Fruit fly (Drosophila melanogaster) whole organism, prepupa: ENCODE data around the gene Traf-like.

Source experiments
- Blimp-1 ChIP-seq: fragments of 200-800 bp; sonication (Bioruptor generic); optimal IDR thresholded peaks from 3 replicates; lab custom pipeline; 2017; ENCODE audit warnings: missing biosample characterization, missing genetic modification characterization, mild to moderate bottlenecking, moderate library complexity, missing genetic modification reagents
- CG10631 ChIP-seq: fragments of 200-800 bp; sonication (Bioruptor generic); optimal IDR thresholded peaks from 2 replicates; lab custom pipeline; 2016; ENCODE audit warnings: missing biosample characterization, missing genetic modification characterization
- CG11294 ChIP-seq: fragments of 200-800 bp; sonication (Bioruptor generic); IDR thresholded peaks from 2 replicates; pipeline ENCODE4 v1.3.6; 2022; ENCODE audit warnings: missing biosample characterization, missing genetic modification characterization
- CG11762 ChIP-seq: fragments of 200-800 bp; sonication (Bioruptor generic); optimal IDR thresholded peaks from 3 replicates; lab custom pipeline; 2016; ENCODE audit warnings: missing biosample characterization, missing genetic modification characterization; ENCODE audit not compliant: insufficient read depth
- CG15336 ChIP-seq: fragments of 200-800 bp; sonication (Bioruptor generic); IDR thresholded peaks from 2 replicates; pipeline ENCODE4 v1.3.6; 2022; ENCODE audit warnings: missing biosample characterization, missing genetic modification characterization
- CG1621 ChIP-seq: fragments of 200-800 bp; sonication (Bioruptor generic); optimal IDR thresholded peaks from 3 replicates; lab custom pipeline; 2018; ENCODE audit warnings: missing biosample characterization, mild to moderate bottlenecking, missing genetic modification characterization
- CG16779 ChIP-seq: fragments of 200-800 bp; sonication (Bioruptor generic); optimal IDR thresholded peaks from 3 replicates; lab custom pipeline; 2017; ENCODE audit warnings: missing biosample characterization, mild to moderate bottlenecking, missing genetic modification characterization
- CG3032 ChIP-seq: fragments of 200-800 bp; optimal IDR thresholded peaks from 2 replicates; lab custom pipeline; 2019; ENCODE audit warnings: missing biosample characterization, mild to moderate bottlenecking, missing genetic modification characterization, moderate library complexity
- CG31627 ChIP-seq: fragments of 200-800 bp; sonication (Bioruptor generic); optimal IDR thresholded peaks from 3 replicates; lab custom pipeline; 2016; ENCODE audit warnings: missing biosample characterization, missing genetic modification characterization
- CG32006 ChIP-seq: fragments of 200-800 bp; sonication (Bioruptor generic); optimal IDR thresholded peaks from 3 replicates; lab custom pipeline; 2017; ENCODE audit warnings: missing biosample characterization, mild to moderate bottlenecking, missing genetic modification characterization
- CG34406 ChIP-seq: fragments of 200-800 bp; sonication (Bioruptor generic); optimal IDR thresholded peaks from 3 replicates; lab custom pipeline; 2016; ENCODE audit warnings: missing biosample characterization, missing genetic modification characterization
- CG3919 ChIP-seq: fragments of 200-800 bp; sonication (Bioruptor generic); optimal IDR thresholded peaks from 3 replicates; lab custom pipeline; 2016; ENCODE audit warnings: missing biosample characterization, missing genetic modification characterization
- CG4318 ChIP-seq: fragments of 200-800 bp; sonication (Bioruptor generic); optimal IDR thresholded peaks from 3 replicates; lab custom pipeline; 2017; ENCODE audit warnings: missing biosample characterization, mild to moderate bottlenecking, missing genetic modification characterization
- CG6163 ChIP-seq: fragments of 200-800 bp; sonication (Bioruptor generic); IDR thresholded peaks from 3 replicates; pipeline ENCODE4 v1.3.6; 2022; ENCODE audit warnings: missing biosample characterization, missing genetic modification characterization
- CG6276 ChIP-seq: fragments of 200-800 bp; sonication (Bioruptor generic); optimal IDR thresholded peaks from 2 replicates; lab custom pipeline; 2017; ENCODE audit warnings: missing biosample characterization, mild to moderate bottlenecking, missing genetic modification characterization
- CG6792 ChIP-seq: fragments of 200-800 bp; sonication (Bioruptor generic); optimal IDR thresholded peaks from 3 replicates; lab custom pipeline; 2016; ENCODE audit warnings: missing biosample characterization, missing genetic modification characterization
- CG6854 ChIP-seq: fragments of 200-800 bp; sonication (Bioruptor generic); optimal IDR thresholded peaks from 2 replicates; lab custom pipeline; 2017; ENCODE audit warnings: missing biosample characterization, mild to moderate bottlenecking, missing genetic modification characterization
- CG8119 ChIP-seq: fragments of 200-800 bp; sonication (Bioruptor generic); IDR thresholded peaks from 3 replicates; pipeline ENCODE4 v1.3.6; 2022; ENCODE audit warnings: missing biosample characterization, missing genetic modification characterization
- CG8319 ChIP-seq: fragments of 200-800 bp; sonication (Bioruptor generic); optimal IDR thresholded peaks from 3 replicates; lab custom pipeline; 2016; ENCODE audit warnings: missing biosample characterization, missing genetic modification characterization
- CG8632 ChIP-seq: fragments of 200-800 bp; sonication (Bioruptor generic); optimal IDR thresholded peaks from 3 replicates; lab custom pipeline; 2016; ENCODE audit warnings: missing biosample characterization, missing genetic modification characterization
- CG9139 ChIP-seq: fragments of 200-800 bp; sonication (Bioruptor generic); optimal IDR thresholded peaks from 3 replicates; lab custom pipeline; 2017; ENCODE audit warnings: missing biosample characterization, mild to moderate bottlenecking, missing genetic modification characterization
- Eip78C ChIP-seq: fragments of 200-800 bp; sonication (Bioruptor generic); peaks from one replicate; lab custom pipeline; 2016; ENCODE audit warnings: missing biosample characterization, missing genetic modification characterization
- Eip93F ChIP-seq: fragments of 200-800 bp; sonication (Bioruptor generic); optimal IDR thresholded peaks from 2 replicates; lab custom pipeline; 2016; ENCODE audit warnings: missing biosample characterization, mild to moderate bottlenecking, missing genetic modification characterization
- Ets96B ChIP-seq: fragments of 200-800 bp; optimal IDR thresholded peaks from 2 replicates; lab custom pipeline; 2019; ENCODE audit warnings: missing biosample characterization, mild to moderate bottlenecking, missing genetic modification characterization, moderate library complexity
- Gug ChIP-seq: fragments of 200-800 bp; sonication (Bioruptor generic); IDR thresholded peaks from 2 replicates; pipeline ENCODE4 v1.3.6; 2022; ENCODE audit warnings: missing biosample characterization, missing genetic modification characterization
- Hr4 ChIP-seq: fragments of 200-800 bp; sonication (Bioruptor generic); optimal IDR thresholded peaks from 3 replicates; lab custom pipeline; 2016; ENCODE audit warnings: missing biosample characterization, missing genetic modification characterization
- Lpt ChIP-seq: fragments of 200-800 bp; sonication (Bioruptor generic); optimal IDR thresholded peaks from 3 replicates; lab custom pipeline; 2016; ENCODE audit warnings: missing biosample characterization, missing genetic modification characterization
- OdsH ChIP-seq: fragments of 200-800 bp; sonication (Bioruptor generic); optimal IDR thresholded peaks from 3 replicates; lab custom pipeline; 2016; ENCODE audit warnings: missing biosample characterization, missing genetic modification characterization
- Sox14 ChIP-seq: fragments of 200-800 bp; sonication (Bioruptor generic); optimal IDR thresholded peaks from 3 replicates; lab custom pipeline; 2016; ENCODE audit warnings: missing biosample characterization, missing genetic modification characterization
- achi ChIP-seq: fragments of 200-800 bp; sonication (Bioruptor generic); optimal IDR thresholded peaks from 3 replicates; lab custom pipeline; 2016; ENCODE audit warnings: missing biosample characterization, missing genetic modification characterization
- acj6 ChIP-seq: fragments of 200-800 bp; sonication (Bioruptor generic); optimal IDR thresholded peaks from 3 replicates; lab custom pipeline; 2016; ENCODE audit warnings: missing biosample characterization, missing genetic modification characterization
- cyc ChIP-seq: fragments of 200-800 bp; sonication (Bioruptor generic); optimal IDR thresholded peaks from 3 replicates; lab custom pipeline; 2016; ENCODE audit warnings: missing biosample characterization, missing genetic modification characterization
- dsx ChIP-seq: fragments of 200-800 bp; optimal IDR thresholded peaks from 3 replicates; lab custom pipeline; 2019; ENCODE audit warnings: missing biosample characterization, mild to moderate bottlenecking, missing genetic modification characterization, moderate library complexity; ENCODE audit not compliant: poor library complexity, severe bottlenecking
- eg ChIP-seq: fragments of 200-800 bp; sonication (Bioruptor generic); IDR thresholded peaks from 3 replicates; pipeline ENCODE4 v1.3.6; 2022; ENCODE audit warnings: missing biosample characterization, missing genetic modification characterization
- esn ChIP-seq: fragments of 200-800 bp; sonication (Bioruptor generic); optimal IDR thresholded peaks from 2 replicates; lab custom pipeline; 2016; ENCODE audit warnings: missing biosample characterization, mild to moderate bottlenecking, missing genetic modification characterization, moderate library complexity
- fd59A ChIP-seq: fragments of 200-800 bp; sonication (Bioruptor generic); optimal IDR thresholded peaks from 2 replicates; lab custom pipeline; 2017; ENCODE audit warnings: missing biosample characterization, mild to moderate bottlenecking, missing genetic modification characterization, missing genetic modification reagents
- lz ChIP-seq: fragments of 200-800 bp; sonication (Bioruptor generic); optimal IDR thresholded peaks from 3 replicates; lab custom pipeline; 2016; ENCODE audit warnings: missing biosample characterization, missing genetic modification characterization
- salr ChIP-seq, 2 experiments: fragments of 200-800 bp; sonication (Bioruptor generic); optimal IDR thresholded peaks; 3 replicates each; lab custom pipeline; 2016 to 2018; ENCODE audit warnings: missing biosample characterization in 2 of 2, missing genetic modification characterization in 2 of 2, mild to moderate bottlenecking in 1 of 2
- spab ChIP-seq: fragments of 200-800 bp; sonication (Bioruptor generic); optimal IDR thresholded peaks from 2 replicates; lab custom pipeline; 2017; ENCODE audit warnings: missing biosample characterization, mild to moderate bottlenecking, missing genetic modification characterization, missing genetic modification reagents
- ss ChIP-seq, 2 experiments: fragments of 200-800 bp; sonication (Bioruptor generic); optimal IDR thresholded peaks; 2 replicates in 1 of 2; 3 replicates in 1 of 2; lab custom pipeline; 2017 to 2018; ENCODE audit warnings: mild to moderate bottlenecking in 2 of 2, missing biosample characterization in 2 of 2, missing genetic modification characterization in 2 of 2, moderate library complexity in 1 of 2
- svp ChIP-seq: fragments of 200-800 bp; sonication (Bioruptor generic); peaks from one replicate; lab custom pipeline; 2016; ENCODE audit warnings: missing biosample characterization, missing genetic modification characterization
- topi ChIP-seq: fragments of 200-800 bp; sonication (Bioruptor generic); optimal IDR thresholded peaks from 3 replicates; lab custom pipeline; 2016; ENCODE audit warnings: missing biosample characterization, missing genetic modification characterization
- vri ChIP-seq: fragments of 200-800 bp; sonication (Bioruptor generic); optimal IDR thresholded peaks from 3 replicates; lab custom pipeline; 2016; ENCODE audit warnings: missing biosample characterization, mild to moderate bottlenecking, missing genetic modification characterization

The Traf-like gene

dm6 chrX:16423125-16423509 is 8.3 kb downstream of the Traf-like start:
- TF ChIP-seq CG1621 (tag; lab: Kevin White, UChicago), result no peak
- TF ChIP-seq Eip93F (GFP tag; lab: Kevin White, UChicago), result peak; percentile 15
- peak; percentile 14 for TF ChIP-seq CG6276
- TF ChIP-seq vri (GFP tag; lab: Kevin White, UChicago), result no peak
- TF ChIP-seq acj6 (GFP tag; lab: Kevin White, UChicago), result no peak
- no peak for TF ChIP-seq CG6854
- TF ChIP-seq CG11294 (GFP tag; lab: Robert Waterston, UW), result peak; percentile 16; the same call in 1 of the 2 replicates
- peak; percentile 21; the same call in 1 of the 3 replicates for TF ChIP-seq eg
- TF ChIP-seq svp (GFP tag; lab: Kevin White, UChicago), result peak; percentile 70
- peak; percentile 55; the same call in 2 of the 3 replicates for TF ChIP-seq CG6163 (GFP tag; lab: Robert Waterston, UW)
- peak; percentile 38 for TF ChIP-seq Blimp-1 (GFP tag; lab: Kevin White, UChicago)
- no peak for TF ChIP-seq Eip78C (GFP tag; lab: Kevin White, UChicago)
- TF ChIP-seq CG15336 (GFP tag; lab: Robert Waterston, UW), result peak; percentile 53

- TF ChIP-seq CG8119, result no peak
- TF ChIP-seq svp (GFP tag; lab: Kevin White, UChicago), result peak; percentile 81
- TF ChIP-seq, all 60 proteins: peak for 1
Observed at dm6 chrX:16424296-16424695, 9.4 kb downstream of the Traf-like start.

DNA sequence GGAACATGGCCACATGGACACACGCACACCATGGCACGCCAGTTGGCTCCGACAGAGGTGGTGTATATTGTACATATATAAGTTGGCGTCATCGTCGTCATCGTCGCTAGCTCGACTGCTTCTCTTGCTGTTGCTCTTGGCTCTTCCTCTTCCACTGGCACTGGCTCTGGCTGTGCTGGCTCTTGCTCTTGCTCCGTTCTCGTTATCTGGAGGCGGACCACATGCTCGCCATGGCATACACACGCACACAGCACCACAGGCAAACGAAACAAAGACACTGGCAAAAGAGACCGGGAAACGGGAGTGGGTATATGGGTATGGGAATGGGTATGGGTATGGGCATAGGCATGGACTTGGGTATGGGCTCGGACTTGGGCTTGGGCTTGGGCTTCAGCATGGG is 10.3 kb downstream of the Traf-like start:
- TF ChIP-seq svp (GFP tag; lab: Kevin White, UChicago), result peak; percentile 67
- TF ChIP-seq eg, result no peak
- TF ChIP-seq Gug (GFP tag; lab: Robert Waterston, UW), result no peak
- TF ChIP-seq CG6276, result no peak
- TF ChIP-seq CG9139 (GFP tag; lab: Kevin White, UChicago), result peak; percentile 4
- TF ChIP-seq OdsH (GFP tag; lab: Kevin White, UChicago), result no peak
- peak; percentile 62 for TF ChIP-seq Sox14 (GFP tag; lab: Kevin White, UChicago)
- no peak for TF ChIP-seq CG11762 (GFP tag; lab: Kevin White, UChicago)
- peak; percentile 20 for TF ChIP-seq CG16779 (tag; lab: Kevin White, UChicago)
- peak; percentile 64 for TF ChIP-seq Eip78C (GFP tag; lab: Kevin White, UChicago)
- no peak for TF ChIP-seq spab (GFP tag; lab: Kevin White, UChicago)
- no peak for TF ChIP-seq dsx (GFP tag; lab: Kevin White, UChicago)
- TF ChIP-seq ss (GFP tag; optimal IDR thresholded peaks at IDR 0.05; lab: Kevin White, UChicago), result peak; percentile 49 to 57
- TF ChIP-seq CG6792, result no peak
- TF ChIP-seq achi (GFP tag; lab: Kevin White, UChicago), result no peak
- TF ChIP-seq cyc (GFP tag; lab: Kevin White, UChicago), result no peak
- TF ChIP-seq Lpt (GFP tag; lab: Kevin White, UChicago), result peak; percentile 9
- no peak for TF ChIP-seq CG8319 (GFP tag; lab: Kevin White, UChicago)
- no peak for TF ChIP-seq acj6 (GFP tag; lab: Kevin White, UChicago)
- no peak for TF ChIP-seq Ets96B (tag; lab: Kevin White, UChicago)
- TF ChIP-seq CG31627, result no peak
- TF ChIP-seq CG4318 (GFP tag; lab: Kevin White, UChicago), result no peak
- no peak for TF ChIP-seq CG3919 (GFP tag; lab: Kevin White, UChicago)
- TF ChIP-seq Hr4 (GFP tag; lab: Kevin White, UChicago), result no peak
- TF ChIP-seq CG15336 (GFP tag; lab: Robert Waterston, UW), result peak; percentile 22; the same call in 1 of the 2 replicates
- TF ChIP-seq CG6163 (GFP tag; lab: Robert Waterston, UW), result peak; percentile 45; the same call in 1 of the 3 replicates

- TF ChIP-seq Ets96B (tag; lab: Kevin White, UChicago), result no peak
- TF ChIP-seq CG34406 (GFP tag; lab: Kevin White, UChicago), result peak; percentile 30
- TF ChIP-seq CG6163 (GFP tag; lab: Robert Waterston, UW), result peak; percentile 40; the same call in 1 of the 3 replicates
- TF ChIP-seq dsx (GFP tag; lab: Kevin White, UChicago), result no peak
- TF ChIP-seq CG6792, result peak; percentile 10
- TF ChIP-seq lz (GFP tag; lab: Kevin White, UChicago), result peak; percentile 13
- peak in 1 of 2 experiments; percentile 23 for TF ChIP-seq ss (GFP tag; optimal IDR thresholded peaks at IDR 0.05; lab: Kevin White, UChicago)
- peak; percentile 6 for TF ChIP-seq CG10631 (GFP tag; lab: Kevin White, UChicago)
- peak; percentile 3 for TF ChIP-seq CG3032 (tag; lab: Kevin White, UChicago)
- peak; percentile 3 for TF ChIP-seq CG8632 (GFP tag; lab: Kevin White, UChicago)
- TF ChIP-seq Eip78C (GFP tag; lab: Kevin White, UChicago), result peak; percentile 46
- TF ChIP-seq salr (GFP tag; optimal IDR thresholded peaks at IDR 0.05; lab: Kevin White, UChicago), result no peak
- peak; percentile 36 for TF ChIP-seq esn (GFP tag; lab: Kevin White, UChicago)
- peak; percentile 14 for TF ChIP-seq topi (GFP tag; lab: Kevin White, UChicago)
- TF ChIP-seq CG1621 (tag; lab: Kevin White, UChicago), result peak; percentile 21
- TF ChIP-seq fd59A (GFP tag; lab: Kevin White, UChicago), result no peak
- peak; percentile 16 for TF ChIP-seq Sox14 (GFP tag; lab: Kevin White, UChicago)
- TF ChIP-seq CG15336 (GFP tag; lab: Robert Waterston, UW), result no peak
- no peak for TF ChIP-seq Hr4 (GFP tag; lab: Kevin White, UChicago)
- no peak for TF ChIP-seq CG32006
Observed at dm6 chrX:16426478-16427052, 11.7 kb downstream of the Traf-like start.
